Worm (Caenorhabditis elegans): ENCODE data around the gene Y54G2A.44.

Gene Y54G2A.44

ce11 chrIV:2823446-2823845 lies 21.8 kb downstream of the Y54G2A.44 start, which contains the start of gene clec-80:
TSS of gene clec-80 (plus strand) at chrIV:2823746.
- no peak for TF ChIP-seq daf-12 (tag; optimal IDR thresholded peaks at IDR 0.05)
- TF ChIP-seq nhr-43 (tag; optimal IDR thresholded peaks at IDR 0.05; ENCODE audit: poor library complexity, severe bottlenecking), result no peak
- no peak for TF ChIP-seq sea-2 (GFP tag; optimal IDR thresholded peaks at IDR 0.05)
- TF ChIP-seq elt-1 (tag; optimal IDR thresholded peaks at IDR 0.05), result no peak
- no peak for TF ChIP-seq unc-62 (GFP tag; optimal IDR thresholded peaks at IDR 0.05)
- no peak for TF ChIP-seq nhr-11 (tag; optimal IDR thresholded peaks at IDR 0.05)
- no peak for TF ChIP-seq ceh-28 (tag; optimal IDR thresholded peaks at IDR 0.05)
- TF ChIP-seq elt-2 (tag; optimal IDR thresholded peaks at IDR 0.05), result no peak
- TF ChIP-seq zag-1 (tag; optimal IDR thresholded peaks at IDR 0.05), result no peak
- TF ChIP-seq ZK546.5 (tag; optimal IDR thresholded peaks at IDR 0.05), result no peak
- no peak for TF ChIP-seq tbx-2 (tag; optimal IDR thresholded peaks at IDR 0.05)
- TF ChIP-seq nhr-77 (tag; optimal IDR thresholded peaks at IDR 0.05), result no peak

ce11 chrIV:2825460-2826103 lies 23.9 kb downstream of the Y54G2A.44 start:
- TF ChIP-seq snpc-4 (tag; optimal IDR thresholded peaks at IDR 0.05) (peak; percentile 24), nhr-23 (tag; optimal IDR thresholded peaks at IDR 0.05) (no peak), lsy-12 (tag; optimal IDR thresholded peaks at IDR 0.05) (peak; percentile 53), eor-1 (tag; optimal IDR thresholded peaks at IDR 0.05) (no peak), mml-1 (tag; optimal IDR thresholded peaks at IDR 0.05) (no peak), hmg-11 (tag; optimal IDR thresholded peaks at IDR 0.05) (no peak)

- TF ChIP-seq nhr-237 (tag; optimal IDR thresholded peaks at IDR 0.05) (no peak), hmg-11 (tag; optimal IDR thresholded peaks at IDR 0.05) (no peak), mml-1 (tag; optimal IDR thresholded peaks at IDR 0.05) (no peak)
Measured at ce11 chrIV:2826335-2826734, 24.7 kb downstream of the Y54G2A.44 start.

DNA sequence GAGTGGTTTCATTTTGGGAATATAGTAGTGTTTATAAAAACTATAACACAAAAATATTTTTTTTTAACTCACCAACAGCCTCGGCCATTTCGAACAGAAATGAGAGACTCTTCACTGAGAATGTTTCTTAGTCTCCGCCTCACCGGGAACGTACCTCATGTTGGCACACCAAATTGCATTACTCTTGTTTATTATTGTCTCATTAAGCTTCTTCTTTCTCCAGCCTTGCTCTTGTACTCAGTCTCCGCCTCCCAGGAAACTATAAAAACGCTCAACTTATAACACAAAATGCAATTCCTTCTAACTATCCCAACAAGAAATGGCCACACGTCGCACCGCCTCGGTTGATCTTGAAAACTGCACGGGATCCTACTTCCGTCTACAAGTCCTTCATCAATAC lies 30.9 kb downstream of the Y54G2A.44 start, which contains the start of the genes Y54G2A.48 and pudl-1:
Y54G2A.48 (minus strand) TSS at position 101 of the 400 bp plus-strand sequence.
pudl-1 (plus strand) TSS at position 320 of the 400 bp plus-strand sequence.
- TF ChIP-seq lin-15B (tag; optimal IDR thresholded peaks at IDR 0.05) (no peak), fos-1 (tag; optimal IDR thresholded peaks at IDR 0.05) (no peak), nhr-25 (tag; optimal IDR thresholded peaks at IDR 0.05) (no peak), daf-12 (tag; optimal IDR thresholded peaks at IDR 0.05) (no peak), sea-2 (GFP tag; optimal IDR thresholded peaks at IDR 0.05) (no peak), ama-1 (optimal IDR thresholded peaks at IDR 0.05) (no peak), nhr-12 (tag; optimal IDR thresholded peaks at IDR 0.05) (no peak), tbx-2 (tag; optimal IDR thresholded peaks at IDR 0.05) (no peak), fkh-2 (tag; optimal IDR thresholded peaks at IDR 0.05) (no peak), mml-1 (tag; optimal IDR thresholded peaks at IDR 0.05) (no peak), nhr-23 (tag; optimal IDR thresholded peaks at IDR 0.05) (no peak), lin-39 (tag; optimal IDR thresholded peaks at IDR 0.05) (no peak), ztf-11 (tag; optimal IDR thresholded peaks at IDR 0.05) (no peak), mdl-1 (tag; optimal IDR thresholded peaks at IDR 0.05) (no peak), nhr-28 (tag; optimal IDR thresholded peaks at IDR 0.05) (no peak)

DNA sequence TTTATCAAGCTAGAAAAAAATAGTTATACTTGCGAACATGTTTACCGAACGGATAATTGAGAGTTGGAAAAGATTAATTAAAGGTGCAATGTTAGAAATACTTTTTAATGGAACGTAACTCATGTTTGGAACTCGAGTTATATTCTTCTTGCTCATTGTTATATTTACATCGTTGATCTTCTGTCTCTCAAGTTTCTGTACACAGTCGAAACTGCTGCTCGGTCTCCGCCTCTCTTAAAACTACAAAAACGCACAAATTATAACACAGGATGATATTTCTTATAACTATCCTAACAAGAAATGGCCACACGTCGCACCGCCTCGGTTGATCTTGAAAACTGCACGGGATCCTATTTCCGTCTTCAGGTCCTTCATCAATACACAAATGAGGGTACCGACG lies 32.9 kb downstream of the Y54G2A.44 start, which contains the start of gene pudl-2:
pudl-2 (plus strand) TSS at position 301 of the 400 bp plus-strand sequence.
- TF ChIP-seq snpc-4 (tag; optimal IDR thresholded peaks at IDR 0.05) (no peak), eor-1 (tag; optimal IDR thresholded peaks at IDR 0.05) (no peak), egl-5 (tag; optimal IDR thresholded peaks at IDR 0.05) (no peak), zag-1 (tag; optimal IDR thresholded peaks at IDR 0.05) (no peak), fos-1 (tag; optimal IDR thresholded peaks at IDR 0.05) (no peak), nhr-12 (tag; optimal IDR thresholded peaks at IDR 0.05) (no peak), fkh-2 (tag; optimal IDR thresholded peaks at IDR 0.05) (no peak), nhr-23 (tag; optimal IDR thresholded peaks at IDR 0.05) (no peak), unc-39 (tag; optimal IDR thresholded peaks at IDR 0.05) (no peak), nhr-43 (tag; optimal IDR thresholded peaks at IDR 0.05; ENCODE audit: poor library complexity, severe bottlenecking) (no peak), pqm-1 (tag; optimal IDR thresholded peaks at IDR 0.05) (no peak), tbx-2 (tag; optimal IDR thresholded peaks at IDR 0.05) (no peak), hmg-11 (tag; optimal IDR thresholded peaks at IDR 0.05) (no peak), R02D3.7 (tag; optimal IDR thresholded peaks at IDR 0.05) (no peak), ceh-16 (tag; optimal IDR thresholded peaks at IDR 0.05) (no peak), ceh-28 (tag; optimal IDR thresholded peaks at IDR 0.05) (no peak)

Data from whole organism, L3 larva.